Worm (Caenorhabditis elegans) whole organism, L2 larva: Measurements from ENCODE around the gene C25H3.17.

ENCODE experiments used
- ceh-82 ChIP-seq: fragments of 150-350 bp; optimal IDR thresholded peaks from 2 replicates; lab custom pipeline; 2014; ENCODE audit warnings: missing biosample characterization, missing genetic modification characterization
- elt-3 ChIP-seq: sonication (generic microtip); optimal IDR thresholded peaks from 2 replicates; lab custom pipeline; 2017; ENCODE audit warnings: missing biosample characterization, missing genetic modification characterization
- lin-13 ChIP-seq: fragments of 150-350 bp; optimal IDR thresholded peaks from 2 replicates; lab custom pipeline; 2014; ENCODE audit warnings: missing biosample characterization, missing genetic modification reagents, missing genetic modification characterization
- lsy-2 ChIP-seq, 2 experiments: fragments of 150-350 bp in 1 of 2; sonication (generic microtip) in 1 of 2; optimal IDR thresholded peaks; 2 replicates each; lab custom pipeline; 2014 to 2017; ENCODE audit warnings: missing biosample characterization in 2 of 2, missing genetic modification characterization in 2 of 2
- mdl-1 ChIP-seq, 2 experiments: fragments of 150-350 bp in 1 of 2; sonication (generic microtip) in 1 of 2; optimal IDR thresholded peaks; 2 replicates each; lab custom pipeline; 2017; ENCODE audit warnings: missing biosample characterization in 2 of 2, missing genetic modification characterization in 2 of 2
- nhr-10 ChIP-seq: sonication (generic microtip); optimal IDR thresholded peaks from 2 replicates; lab custom pipeline; 2017; ENCODE audit warnings: missing biosample characterization, missing genetic modification characterization
- nhr-11 ChIP-seq: fragments of 150-350 bp; optimal IDR thresholded peaks from 2 replicates; lab custom pipeline; 2014; ENCODE audit warnings: missing biosample characterization, missing genetic modification characterization
- nhr-237 ChIP-seq: fragments of 150-350 bp; optimal IDR thresholded peaks from 2 replicates; lab custom pipeline; 2014; ENCODE audit warnings: missing biosample characterization, missing genetic modification characterization
- skn-1 ChIP-seq: sonication (generic microtip); optimal IDR thresholded peaks from 2 replicates; lab custom pipeline; 2017; ENCODE audit warnings: missing biosample characterization, missing genetic modification characterization
- snpc-4 ChIP-seq: fragments of 150-350 bp; optimal IDR thresholded peaks from 2 replicates; lab custom pipeline; 2014; ENCODE audit warnings: missing biosample characterization, missing genetic modification characterization
- unc-39 ChIP-seq: fragments of 150-350 bp; optimal IDR thresholded peaks from 2 replicates; lab custom pipeline; 2014; ENCODE audit warnings: missing biosample characterization, missing genetic modification characterization
- unc-62 ChIP-seq: fragments of 150-350 bp; optimal IDR thresholded peaks from 2 replicates; lab custom pipeline; 2014; ENCODE audit warnings: missing biosample characterization, missing genetic modification reagents, missing genetic modification characterization

- no peak for TF ChIP-seq snpc-4 (tag; lab: Kevin White, UChicago)
- no peak for TF ChIP-seq unc-62 (GFP tag; lab: Kevin White, UChicago)
- no peak for TF ChIP-seq skn-1 (tag; lab: Kevin White, UChicago)
- no peak for TF ChIP-seq ceh-82 (tag; lab: Kevin White, UChicago)
- TF ChIP-seq nhr-10: no peak
- TF ChIP-seq mdl-1 (tag; optimal IDR thresholded peaks at IDR 0.05; lab: Kevin White, UChicago): no peak
- no peak for TF ChIP-seq lsy-2 (tag; optimal IDR thresholded peaks at IDR 0.05; lab: Kevin White, UChicago)
- no peak for TF ChIP-seq nhr-237 (tag; lab: Kevin White, UChicago)
- no peak for TF ChIP-seq unc-39 (tag; lab: Kevin White, UChicago)
- TF ChIP-seq nhr-11: no peak
- TF ChIP-seq elt-3: no peak
- TF ChIP-seq lin-13 (GFP tag; lab: Kevin White, UChicago): no peak
Observed at ce11 chrII:5665029-5665428, 4.5 kb downstream of the C25H3.17 start, which contains the start of gene C25H3.15.
